Worm (Caenorhabditis elegans): ENCODE results near the gene sre-28.

The sre-28 gene

ce11 chrV:9970119-9970518, 25.9 kb downstream of the sre-28 start (continued):
- no peak for TF ChIP-seq nhr-11 (tag; optimal IDR thresholded peaks at IDR 0.05)
- peak; percentile 71 for TF ChIP-seq mxl-3 (GFP tag; optimal IDR thresholded peaks at IDR 0.05)
- peak; percentile 99 for TF ChIP-seq lim-7 (GFP tag; IDR thresholded peaks at IDR 0.05)
- TF ChIP-seq nhr-42 (GFP tag; IDR thresholded peaks at IDR 0.05), result peak; percentile 92
- TF ChIP-seq lin-39 (tag; optimal IDR thresholded peaks at IDR 0.05), result no peak
- TF ChIP-seq nhr-10 (tag; optimal IDR thresholded peaks at IDR 0.05), result no peak
- TF ChIP-seq Y75B8A.6 (GFP tag; IDR thresholded peaks at IDR 0.05), result peak; percentile 87; the same call in 1 of the 2 replicates
- TF ChIP-seq unc-62 (GFP tag; optimal IDR thresholded peaks at IDR 0.05 in 1 of 2), result no peak
- TF ChIP-seq unc-62 (tag; optimal IDR thresholded peaks at IDR 0.05), result no peak
- peak; percentile 85 for TF ChIP-seq Y48G9A.11 (GFP tag; IDR thresholded peaks at IDR 0.05)
- no peak for TF ChIP-seq zag-1 (tag; optimal IDR thresholded peaks at IDR 0.05)
- no peak; the same call in 1 of the 2 replicates for TF ChIP-seq dmd-9 (GFP tag; IDR thresholded peaks at IDR 0.05)
- TF ChIP-seq D1046.2 (GFP tag; IDR thresholded peaks at IDR 0.05), result peak; percentile 90
- no peak for TF ChIP-seq snpc-4 (tag; optimal IDR thresholded peaks at IDR 0.05)
- peak; percentile 86 for TF ChIP-seq ctbp-1 (GFP tag; IDR thresholded peaks at IDR 0.05)
- peak; percentile 73 for TF ChIP-seq set-16 (GFP tag; IDR thresholded peaks at IDR 0.05)
- TF ChIP-seq mep-1 (tag; optimal IDR thresholded peaks at IDR 0.05), result peak; percentile 76
- TF ChIP-seq mdl-1 (tag; optimal IDR thresholded peaks at IDR 0.05), result no peak
- peak; percentile 92 for TF ChIP-seq T26A8.4 (GFP tag; IDR thresholded peaks at IDR 0.05)
- TF ChIP-seq egl-43 (GFP tag; IDR thresholded peaks at IDR 0.05), result peak; percentile 99
- peak; percentile 66 for TF ChIP-seq ztf-7 (tag; optimal IDR thresholded peaks at IDR 0.05)
- TF ChIP-seq ceh-20 (GFP tag; IDR thresholded peaks at IDR 0.05), result peak; percentile 83
- 0 out of 2 replicates have a peak, but pooled peaks have one; percentile 41 for TF ChIP-seq tag-97 (GFP tag; IDR thresholded peaks at IDR 0.05)
- TF ChIP-seq fkh-10 (GFP tag; optimal IDR thresholded peaks at IDR 0.05), result no peak
- TF ChIP-seq saeg-2 (GFP tag; IDR thresholded peaks at IDR 0.05), result peak; percentile 65; the same call in 1 of the 2 replicates
- TF ChIP-seq php-3 (GFP tag; IDR thresholded peaks at IDR 0.05), result peak; percentile 92
- TF ChIP-seq skn-1 (tag; optimal IDR thresholded peaks at IDR 0.05), result no peak
- TF ChIP-seq aha-1 (tag), result peak; percentile 95
- TF ChIP-seq nhr-77 (tag; optimal IDR thresholded peaks at IDR 0.05), result peak; percentile 22
- peak; percentile 27 for TF ChIP-seq dpl-1 (GFP tag; optimal IDR thresholded peaks at IDR 0.05)
- no peak for TF ChIP-seq unc-39 (tag; optimal IDR thresholded peaks at IDR 0.05)
- TF ChIP-seq unc-130 (GFP tag; optimal IDR thresholded peaks at IDR 0.05), result peak; percentile 82
- no peak for TF ChIP-seq pqm-1 (tag; optimal IDR thresholded peaks at IDR 0.05)
- peak; percentile 42 to 62 for TF ChIP-seq hif-1 (tag; optimal IDR thresholded peaks at IDR 0.05)
- TF ChIP-seq lir-3 (tag; optimal IDR thresholded peaks at IDR 0.05), result peak; percentile 83
- peak; percentile 95 for TF ChIP-seq gei-8 (GFP tag; optimal IDR thresholded peaks at IDR 0.05)
- TF ChIP-seq F37D6.2 (tag; optimal IDR thresholded peaks at IDR 0.05), result peak; percentile 79
- TF ChIP-seq ceh-44 (GFP tag; IDR thresholded peaks at IDR 0.05), result peak; percentile 79
- TF ChIP-seq lsy-2 (tag; optimal IDR thresholded peaks at IDR 0.05), result peak in 1 of 2 experiments; percentile 58
- peak; percentile 67; the same call in 1 of the 2 replicates for TF ChIP-seq daf-8 (GFP tag; IDR thresholded peaks at IDR 0.05)
- TF ChIP-seq cey-2 (tag; optimal IDR thresholded peaks at IDR 0.05; ENCODE audit: borderline replicate concordance, insufficient read depth), result no peak
- peak; percentile 96 for TF ChIP-seq pha-4 (GFP tag; IDR thresholded peaks at IDR 0.05)
- no peak for TF ChIP-seq pha-4 (tag; optimal IDR thresholded peaks at IDR 0.05)
- TF ChIP-seq nhr-25 (tag; optimal IDR thresholded peaks at IDR 0.05; ENCODE audit: borderline replicate concordance, insufficient read depth), result no peak
- TF ChIP-seq mxl-2 (GFP tag; conservative IDR thresholded peaks at IDR 0.05), result peak; percentile 74
- peak; percentile 83 for TF ChIP-seq F49E8.2 (tag; optimal IDR thresholded peaks at IDR 0.05; ENCODE audit: borderline replicate concordance)
- TF ChIP-seq lin-29 (GFP tag; IDR thresholded peaks at IDR 0.05), result peak; percentile 57; the same call in 1 of the 2 replicates
- TF ChIP-seq attf-4 (tag; optimal IDR thresholded peaks at IDR 0.05), result no peak
- peak; percentile 92 for TF ChIP-seq Y5F2A.4 (GFP tag; optimal IDR thresholded peaks at IDR 0.05)
- peak; percentile 88 for TF ChIP-seq spr-1 (tag; optimal IDR thresholded peaks at IDR 0.05)
- TF ChIP-seq nhr-237 (tag; optimal IDR thresholded peaks at IDR 0.05), result no peak
- peak; percentile 89 for TF ChIP-seq mes-2 (tag; optimal IDR thresholded peaks at IDR 0.05; ENCODE audit: poor library complexity, severe bottlenecking)

Measured in whole organism, L4 larva.